Fruit fly (Drosophila melanogaster): ENCODE data around the gene Sap-r.

Gene Sap-r

dm6 chr3R:30840741-30841140 is 48.1 kb downstream of the Sap-r start:
- TF ChIP-seq psq (GFP tag; optimal IDR thresholded peaks at IDR 0.05) (no peak), woc (GFP tag; optimal IDR thresholded peaks at IDR 0.05) (no peak), HLH106 (tag; optimal IDR thresholded peaks at IDR 0.05) (no peak), sage (GFP tag; optimal IDR thresholded peaks at IDR 0.05) (no peak), dmrt93B (GFP tag; optimal IDR thresholded peaks at IDR 0.05) (no peak), Dif (GFP tag; optimal IDR thresholded peaks at IDR 0.05; ENCODE audit: partially characterized antibody) (no peak), foxo (GFP tag; optimal IDR thresholded peaks at IDR 0.05) (no peak), Dfd (GFP tag; optimal IDR thresholded peaks at IDR 0.05) (no peak), Jra (GFP tag; optimal IDR thresholded peaks at IDR 0.05) (no peak), CrebA (GFP tag; optimal IDR thresholded peaks at IDR 0.05; ENCODE audit: borderline replicate concordance) (no peak), Sp1 (GFP tag; optimal IDR thresholded peaks at IDR 0.05) (no peak), Hr78 (GFP tag; optimal IDR thresholded peaks at IDR 0.05) (no peak), br (GFP tag; optimal IDR thresholded peaks at IDR 0.05) (no peak), CG32264 (GFP tag; optimal IDR thresholded peaks at IDR 0.05) (no peak), ey (GFP tag; optimal IDR thresholded peaks at IDR 0.05) (no peak), brk (GFP tag; optimal IDR thresholded peaks at IDR 0.05) (no peak), Myc (optimal IDR thresholded peaks at IDR 0.05) (no peak)

Measured in whole organism, wandering third instar larva.